Fruit fly (Drosophila melanogaster) whole organism, embryonic: ENCODE results near the gene sunn.

Experiments used
- Abd-B ChIP-seq: fragments of 200-800 bp; sonication (Bioruptor generic); optimal IDR thresholded peaks from 2 replicates; lab custom pipeline; 2018; ENCODE audit warnings: missing biosample characterization, mild to moderate bottlenecking, missing genetic modification characterization, moderate library complexity
- Awh ChIP-seq: fragments of 200-800 bp; sonication (Bioruptor generic); IDR thresholded peaks from 2 replicates; pipeline ENCODE4, ENCODE4 v1.3.6; 2022; ENCODE audit warnings: missing biosample characterization, missing genetic modification characterization
- B-H2 ChIP-seq: fragments of 200-800 bp; sonication (Bioruptor generic); optimal IDR thresholded peaks from 2 replicates; lab custom pipeline; 2018; ENCODE audit warnings: missing biosample characterization, mild to moderate bottlenecking, missing genetic modification characterization
- CG10267 ChIP-seq: fragments of 200-800 bp; sonication (Bioruptor generic); optimal IDR thresholded peaks from 2 replicates; lab custom pipeline; 2018; ENCODE audit warnings: missing biosample characterization, mild to moderate bottlenecking, missing genetic modification characterization, moderate library complexity
- CG10462 ChIP-seq: fragments of 200-800 bp; sonication (Bioruptor generic); optimal IDR thresholded peaks from 2 replicates; lab custom pipeline; 2016; ENCODE audit warnings: missing biosample characterization, missing genetic modification characterization
- CG12659 ChIP-seq: fragments of 200-800 bp; sonication (Bioruptor generic); optimal IDR thresholded peaks from 3 replicates; lab custom pipeline; 2017; ENCODE audit warnings: mild to moderate bottlenecking, missing biosample characterization, missing genetic modification reagents, missing genetic modification characterization
- CG13894 ChIP-seq: fragments of 200-800 bp; sonication (Bioruptor generic); optimal IDR thresholded peaks from 3 replicates; lab custom pipeline; 2018; ENCODE audit warnings: missing biosample characterization, mild to moderate bottlenecking, missing genetic modification characterization, moderate library complexity
- CG1529 ChIP-seq: fragments of 200-800 bp; sonication (Bioruptor generic); optimal IDR thresholded peaks from 3 replicates; lab custom pipeline; 2018; ENCODE audit warnings: missing biosample characterization, missing genetic modification characterization
- CG15514 ChIP-seq: fragments of 200-800 bp; sonication (Bioruptor generic); optimal IDR thresholded peaks from 3 replicates; lab custom pipeline; 2017; ENCODE audit warnings: missing biosample characterization, missing genetic modification characterization, mild to moderate bottlenecking, moderate library complexity, missing genetic modification reagents
- CG15601 ChIP-seq: fragments of 200-800 bp; sonication (Bioruptor generic); optimal IDR thresholded peaks from 3 replicates; lab custom pipeline; 2019; ENCODE audit warnings: missing biosample characterization, mild to moderate bottlenecking, missing genetic modification characterization, moderate library complexity
- CG17328 ChIP-seq: fragments of 200-800 bp; sonication (Bioruptor generic); IDR thresholded peaks from 2 replicates; pipeline ENCODE4 v1.3.6; 2022; ENCODE audit warnings: missing biosample characterization, missing genetic modification characterization
- CG17912 ChIP-seq: fragments of 200-800 bp; sonication (Bioruptor generic); optimal IDR thresholded peaks from 2 replicates; lab custom pipeline; 2018; ENCODE audit warnings: missing biosample characterization, mild to moderate bottlenecking, missing genetic modification characterization
- CG18476 ChIP-seq: fragments of 200-800 bp; sonication (Bioruptor generic); optimal IDR thresholded peaks from 2 replicates; lab custom pipeline; 2016; ENCODE audit warnings: missing biosample characterization, mild to moderate bottlenecking, missing genetic modification characterization
- CG18764 ChIP-seq: fragments of 200-800 bp; sonication (Bioruptor generic); optimal IDR thresholded peaks from 3 replicates; lab custom pipeline; 2016; ENCODE audit warnings: missing biosample characterization, missing genetic modification characterization
- CG4707 ChIP-seq: fragments of 200-800 bp; sonication (Bioruptor generic); optimal IDR thresholded peaks from 2 replicates; lab custom pipeline; 2018; ENCODE audit warnings: missing biosample characterization, mild to moderate bottlenecking, missing genetic modification characterization, moderate library complexity
- CG5953 ChIP-seq: fragments of 200-800 bp; sonication (Bioruptor generic); IDR thresholded peaks from 2 replicates; pipeline ENCODE4 v1.3.6; 2022; ENCODE audit warnings: missing biosample characterization, missing genetic modification characterization
- CG6813 ChIP-seq: fragments of 200-800 bp; sonication (Bioruptor generic); optimal IDR thresholded peaks from 2 replicates; lab custom pipeline; 2017; ENCODE audit warnings: missing biosample characterization, missing genetic modification characterization, mild to moderate bottlenecking, moderate library complexity, missing genetic modification reagents
- CG7372 ChIP-seq: fragments of 200-800 bp; sonication (Bioruptor generic); IDR thresholded peaks from 2 replicates; pipeline ENCODE4 v1.3.6; 2022; ENCODE audit warnings: missing biosample characterization, missing genetic modification characterization
- CG7556 ChIP-seq: fragments of 200-800 bp; sonication (Bioruptor generic); optimal IDR thresholded peaks from 2 replicates; lab custom pipeline; 2017; ENCODE audit warnings: missing biosample characterization, mild to moderate bottlenecking, missing genetic modification characterization
- CG9215 ChIP-seq: fragments of 200-800 bp; sonication (Bioruptor generic); IDR thresholded peaks from 2 replicates; pipeline ENCODE4 v1.3.6; 2022; ENCODE audit warnings: missing biosample characterization, missing genetic modification characterization
- CG9932 ChIP-seq: fragments of 200-800 bp; sonication (Bioruptor generic); IDR thresholded peaks from 2 replicates; pipeline ENCODE4 v1.3.6; 2022; ENCODE audit warnings: missing biosample characterization, missing genetic modification characterization
- CrebB ChIP-seq: fragments of 200-800 bp; sonication (Bioruptor generic); optimal IDR thresholded peaks from 3 replicates; lab custom pipeline; 2018; ENCODE audit warnings: missing biosample characterization, mild to moderate bottlenecking, missing genetic modification characterization
- D19A ChIP-seq: fragments of 200-800 bp; optimal IDR thresholded peaks from 3 replicates; lab custom pipeline; 2019; ENCODE audit warnings: missing biosample characterization, mild to moderate bottlenecking, missing genetic modification characterization, moderate library complexity
- Dbx ChIP-seq: fragments of 200-800 bp; sonication (Bioruptor generic); IDR thresholded peaks from 3 replicates; pipeline ENCODE4 v1.3.6; 2022; ENCODE audit warnings: missing biosample characterization, missing genetic modification characterization
- Dll ChIP-seq: fragments of 200-800 bp; sonication (Bioruptor generic); IDR thresholded peaks from 4 replicates; pipeline ENCODE4 v1.3.6; 2022; ENCODE audit warnings: missing biosample characterization, missing genetic modification characterization; ENCODE audit not compliant: partially characterized antibody
- Drgx ChIP-seq: fragments of 200-800 bp; sonication (Bioruptor generic); IDR thresholded peaks from 2 replicates; pipeline ENCODE4 v1.3.6; 2022; ENCODE audit warnings: missing biosample characterization, missing genetic modification characterization
- HmgZ ChIP-seq: fragments of 200-800 bp; sonication (Bioruptor generic); optimal IDR thresholded peaks from 2 replicates; lab custom pipeline; 2018; ENCODE audit warnings: missing biosample characterization, mild to moderate bottlenecking, missing genetic modification characterization
- Hmr ChIP-seq: fragments of 200-800 bp; sonication (Bioruptor generic); optimal IDR thresholded peaks from 3 replicates; lab custom pipeline; 2017; ENCODE audit warnings: mild to moderate bottlenecking, missing biosample characterization, missing genetic modification reagents, missing genetic modification characterization
- Jarid2 ChIP-seq: fragments of 200-800 bp; sonication (Bioruptor generic); optimal IDR thresholded peaks from 3 replicates; lab custom pipeline; 2017; ENCODE audit warnings: mild to moderate bottlenecking, missing biosample characterization, missing genetic modification reagents, missing genetic modification characterization
- Lhr ChIP-seq: fragments of 200-800 bp; sonication (Bioruptor generic); optimal IDR thresholded peaks from 3 replicates; lab custom pipeline; 2017; ENCODE audit warnings: mild to moderate bottlenecking, missing biosample characterization, missing genetic modification reagents, missing genetic modification characterization
- NC2β ChIP-seq: fragments of 200-800 bp; sonication (Bioruptor generic); optimal IDR thresholded peaks from 2 replicates; lab custom pipeline; 2016; ENCODE audit warnings: missing biosample characterization, missing genetic modification characterization
- Nf-YC ChIP-seq: fragments of 200-800 bp; optimal IDR thresholded peaks from 3 replicates; lab custom pipeline; 2019; ENCODE audit warnings: missing biosample characterization, mild to moderate bottlenecking, missing genetic modification characterization, moderate library complexity
- NfI ChIP-seq: fragments of 200-800 bp; sonication (Bioruptor generic); optimal IDR thresholded peaks from 3 replicates; lab custom pipeline; 2018; ENCODE audit warnings: missing biosample characterization, mild to moderate bottlenecking, missing genetic modification characterization, moderate library complexity
- Ptx1 ChIP-seq: fragments of 200-800 bp; sonication (Bioruptor generic); IDR thresholded peaks from 2 replicates; pipeline ENCODE4 v1.3.6; 2022; ENCODE audit warnings: missing biosample characterization, missing genetic modification characterization
- Stat92E ChIP-seq, 3 experiments: fragments of >200 bp in 2 of 3; fragments of 200-800 bp in 1 of 3; sonication (Bioruptor generic) in 1 of 3; optimal IDR thresholded peaks; 2 replicates each; lab custom pipeline; 2017 to 2019; ENCODE audit warnings: missing biosample characterization in 3 of 3, missing genetic modification characterization in 3 of 3, mild to moderate bottlenecking in 1 of 3, moderate library complexity in 1 of 3
- TFAM ChIP-seq: fragments of 200-800 bp; sonication (Bioruptor generic); optimal IDR thresholded peaks from 2 replicates; lab custom pipeline; 2017; ENCODE audit warnings: missing biosample characterization, missing genetic modification characterization, inconsistent platforms
- YL-1 ChIP-seq: fragments of 200-800 bp; sonication (Bioruptor generic); optimal IDR thresholded peaks from 3 replicates; lab custom pipeline; 2017; ENCODE audit warnings: missing biosample characterization, mild to moderate bottlenecking, missing genetic modification characterization
- bbx ChIP-seq: fragments of 200-800 bp; sonication (Bioruptor generic); IDR thresholded peaks from 2 replicates; pipeline ENCODE4 v1.3.6; 2022; ENCODE audit warnings: missing biosample characterization, missing genetic modification characterization; ENCODE audit not compliant: partially characterized antibody
- bigmax ChIP-seq: fragments of 200-800 bp; sonication (Bioruptor generic); optimal IDR thresholded peaks from 2 replicates; lab custom pipeline; 2018; ENCODE audit warnings: missing biosample characterization, mild to moderate bottlenecking, missing genetic modification characterization
- btn ChIP-seq: fragments of 200-800 bp; sonication (Bioruptor generic); optimal IDR thresholded peaks from 2 replicates; lab custom pipeline; 2016; ENCODE audit warnings: missing biosample characterization, missing genetic modification characterization
- dpn ChIP-seq, 2 experiments: fragments of 200-800 bp; sonication (Bioruptor generic); optimal IDR thresholded peaks; 3 replicates each; lab custom pipeline; 2016; ENCODE audit warnings: missing biosample characterization in 2 of 2, missing genetic modification characterization in 2 of 2
- en ChIP-seq: fragments of 200-800 bp; sonication (Bioruptor generic); optimal IDR thresholded peaks from 2 replicates; lab custom pipeline; 2016; ENCODE audit warnings: missing biosample characterization, missing genetic modification characterization
- fu2 ChIP-seq: fragments of 200-800 bp; sonication (Bioruptor generic); optimal IDR thresholded peaks from 2 replicates; lab custom pipeline; 2016; ENCODE audit warnings: missing biosample characterization, missing genetic modification characterization
- gem ChIP-seq: fragments of 200-800 bp; sonication (Bioruptor generic); optimal IDR thresholded peaks from 2 replicates; lab custom pipeline; 2019; ENCODE audit warnings: missing biosample characterization, mild to moderate bottlenecking, missing genetic modification characterization, moderate library complexity
- her ChIP-seq: fragments of 200-800 bp; sonication (Bioruptor generic); optimal IDR thresholded peaks from 2 replicates; lab custom pipeline; 2016; ENCODE audit warnings: missing biosample characterization, missing genetic modification characterization
- ranshi ChIP-seq: fragments of 200-800 bp; sonication (Bioruptor generic); IDR thresholded peaks from 2 replicates; pipeline ENCODE4 v1.3.6; 2022; ENCODE audit warnings: missing biosample characterization, missing genetic modification characterization
- shn ChIP-seq: fragments of 200-800 bp; sonication (Bioruptor generic); optimal IDR thresholded peaks from 3 replicates; lab custom pipeline; 2016; ENCODE audit warnings: missing biosample characterization, missing genetic modification characterization
- slbo ChIP-seq: fragments of 200-800 bp; sonication (Bioruptor generic); IDR thresholded peaks from 2 replicates; pipeline ENCODE4 v1.3.6; 2022; ENCODE audit warnings: missing biosample characterization, missing genetic modification characterization
- tin ChIP-seq: fragments of 200-800 bp; sonication (Bioruptor generic); optimal IDR thresholded peaks from 3 replicates; lab custom pipeline; 2016; ENCODE audit warnings: missing biosample characterization, missing genetic modification characterization
- vvl ChIP-seq: fragments of 200-800 bp; sonication (Bioruptor generic); IDR thresholded peaks from 2 replicates; pipeline ENCODE4 v1.3.6; 2022; ENCODE audit warnings: missing biosample characterization, missing genetic modification characterization

Gene sunn

dm6 chr3L:11681794-11682193, 46.4 kb upstream of the sunn start, which contains the start of gene TfIIEalpha (continued):
- TF ChIP-seq btn (no peak), CrebB (tag; lab: Kevin White, UChicago) (peak; percentile 15), CG4707 (GFP tag; lab: Kevin White, UChicago) (no peak), CG9215 (GFP tag; lab: Robert Waterston, UW) (peak; percentile 100), Nf-YC (tag; lab: Kevin White, UChicago) (peak; percentile 23), Ptx1 (no peak), CG18764 (GFP tag; lab: Kevin White, UChicago) (peak; percentile 57), Hmr (GFP tag; lab: Kevin White, UChicago) (peak; percentile 62), slbo (GFP tag; lab: Robert Waterston, UW) (0 out of 2 replicates have a peak, but pooled peaks have one; percentile 8), B-H2 (peak; percentile 9), CG9932 (GFP tag; lab: Robert Waterston, UW) (peak; percentile 58), Dll (GFP tag; lab: Robert Waterston, UW) (peak; percentile 26; the same call in 1 of the 4 replicates), HmgZ (tag; lab: Kevin White, UChicago) (peak; percentile 76), bbx (GFP tag; lab: Robert Waterston, UW) (peak; percentile 51; the same call in 1 of the 2 replicates), her (GFP tag; lab: Kevin White, UChicago) (no peak), Jarid2 (no peak), shn (no peak), gem (tag; lab: Kevin White, UChicago) (peak; percentile 0), ranshi (GFP tag; lab: Robert Waterston, UW) (no peak), CG13894 (tag; lab: Kevin White, UChicago) (peak; percentile 14), CG1529 (no peak), Lhr (GFP tag; lab: Kevin White, UChicago) (peak; percentile 91), Dbx (GFP tag; lab: Robert Waterston, UW) (peak; percentile 29; the same call in 1 of the 3 replicates), CG10462 (GFP tag; lab: Kevin White, UChicago) (no peak), Drgx (no peak), Awh (GFP tag; lab: Robert Waterston, UW) (no peak), D19A (tag; lab: Kevin White, UChicago) (no peak), tin (no peak), CG15514 (GFP tag; lab: Kevin White, UChicago) (peak; percentile 73), CG6813 (GFP tag; lab: Kevin White, UChicago) (no peak), CG10267 (tag; lab: Kevin White, UChicago) (peak; percentile 56), vvl (peak; percentile 73), Abd-B (GFP tag; lab: Kevin White, UChicago) (no peak), YL-1 (peak; percentile 58), CG17912 (no peak), CG17328 (GFP tag; lab: Robert Waterston, UW) (no peak), dpn (GFP tag; optimal IDR thresholded peaks at IDR 0.05; lab: Kevin White, UChicago) (peak; percentile 15 to 22), TFAM (GFP tag; lab: Kevin White, UChicago) (no peak), CG12659 (GFP tag; lab: Kevin White, UChicago) (peak; percentile 60), fu2 (peak; percentile 1), CG18476 (GFP tag; lab: Kevin White, UChicago) (no peak), CG7372 (GFP tag; lab: Robert Waterston, UW) (no peak), CG5953 (no peak), Stat92E (GFP tag; optimal IDR thresholded peaks at IDR 0.05; lab: Kevin White, UChicago) (no peak), CG15601 (tag; lab: Kevin White, UChicago) (peak; percentile 42), en (GFP tag; lab: Kevin White, UChicago) (no peak), CG7556 (no peak), NfI (GFP tag; lab: Kevin White, UChicago) (no peak), bigmax (no peak), NC2β (GFP tag; lab: Kevin White, UChicago) (peak; percentile 17)
